Worm (Caenorhabditis elegans) whole organism, L4 larva: ENCODE results near the gene his-39.

Source experiments
- F37D6.2 ChIP-seq: sonication (generic microtip); optimal IDR thresholded peaks from 2 replicates; lab custom pipeline; 2016; ENCODE audit warnings: mild to moderate bottlenecking, missing genetic modification characterization, missing compliant biosample characterization
- R02D3.7 ChIP-seq: fragments of 150-350 bp; sonication (generic microtip); optimal IDR thresholded peaks from 3 replicates; lab custom pipeline; 2014; ENCODE audit warnings: missing biosample characterization, missing genetic modification characterization
- T26A8.4 ChIP-seq: fragments of 200-800 bp; sonication (Bioruptor generic); IDR thresholded peaks from 2 replicates; pipeline ENCODE4 v1.3.6; 2022; ENCODE audit warnings: missing genetic modification characterization, missing compliant biosample characterization
- Y75B8A.6 ChIP-seq: fragments of 200-800 bp; sonication (Bioruptor generic); IDR thresholded peaks from 2 replicates; pipeline ENCODE4 v1.3.6; 2022; ENCODE audit warnings: missing genetic modification reagents, missing genetic modification characterization, missing compliant biosample characterization
- ZK546.5 ChIP-seq, 2 experiments: sonication (generic microtip); optimal IDR thresholded peaks; 2 replicates each; lab custom pipeline; 2017; ENCODE audit warnings: missing biosample characterization in 2 of 2, missing genetic modification characterization in 2 of 2
- aha-1 ChIP-seq: fragments of 150-350 bp; peaks from one replicate; lab custom pipeline; 2014; ENCODE audit warnings: missing biosample characterization, missing genetic modification characterization
- ceh-32 ChIP-seq: sonication (generic microtip); optimal IDR thresholded peaks from 2 replicates; lab custom pipeline; 2016; ENCODE audit warnings: mild to moderate bottlenecking, missing genetic modification characterization, missing compliant biosample characterization; ENCODE audit not compliant: poor library complexity
- daf-16 ChIP-seq, 3 experiments: sonication (generic microtip); optimal IDR thresholded peaks; 2 replicates each; lab custom pipeline; 2016 to 2017; ENCODE audit warnings: missing genetic modification characterization in 3 of 3, missing genetic modification reagents in 3 of 3, mild to moderate bottlenecking in 2 of 3, missing compliant biosample characterization in 2 of 3, missing biosample characterization in 1 of 3, moderate library complexity in 1 of 3
- dmd-6 ChIP-seq: fragments of 200-800 bp; sonication (Bioruptor generic); IDR thresholded peaks from 2 replicates; pipeline ENCODE4 v1.3.6; 2022; ENCODE audit warnings: missing genetic modification reagents, missing genetic modification characterization, missing compliant biosample characterization
- dpl-1 ChIP-seq: fragments of 150-350 bp; optimal IDR thresholded peaks from 2 replicates; lab custom pipeline; 2014; ENCODE audit warnings: missing biosample characterization, missing genetic modification reagents, missing genetic modification characterization
- duxl-1 ChIP-seq: sonication (generic microtip); optimal IDR thresholded peaks from 2 replicates; lab custom pipeline; 2016; ENCODE audit warnings: mild to moderate bottlenecking, missing genetic modification characterization, moderate library complexity, missing compliant biosample characterization; ENCODE audit not compliant: poor library complexity
- hlh-11 ChIP-seq: fragments of 200-800 bp; sonication (Bioruptor generic); optimal IDR thresholded peaks from 2 replicates; lab custom pipeline; 2018; ENCODE audit warnings: mild to moderate bottlenecking, missing genetic modification characterization, missing compliant biosample characterization
- hlh-30 ChIP-seq: sonication (generic microtip); optimal IDR thresholded peaks from 2 replicates; lab custom pipeline; 2017; ENCODE audit warnings: antibody characterized with exemption, mild to moderate bottlenecking, missing genetic modification characterization, missing compliant biosample characterization; ENCODE audit not compliant: insufficient read depth
- hmg-1.1 ChIP-seq: fragments of 200-800 bp; sonication (Bioruptor generic); IDR thresholded peaks from 2 replicates; pipeline ENCODE4 v1.3.6; 2022; ENCODE audit warnings: missing genetic modification reagents, missing genetic modification characterization, missing compliant biosample characterization
- jun-1 ChIP-seq: fragments of 150-350 bp; optimal IDR thresholded peaks from 2 replicates; lab custom pipeline; 2014; ENCODE audit warnings: missing biosample characterization, missing genetic modification reagents, missing genetic modification characterization
- lin-29 ChIP-seq: fragments of 200-800 bp; sonication (Bioruptor generic); IDR thresholded peaks from 2 replicates; pipeline ENCODE4 v1.3.6; 2022; ENCODE audit warnings: missing genetic modification reagents, missing genetic modification characterization, missing compliant biosample characterization
- lsy-2 ChIP-seq, 2 experiments: fragments of 150-350 bp in 1 of 2; sonication (generic microtip) in 1 of 2; optimal IDR thresholded peaks; 2 replicates each; lab custom pipeline; 2014 to 2017; ENCODE audit warnings: missing biosample characterization in 2 of 2, missing genetic modification characterization in 2 of 2
- mdl-1 ChIP-seq, 2 experiments: fragments of 150-350 bp in 1 of 2; sonication (generic microtip) in 1 of 2; optimal IDR thresholded peaks; 2 replicates each; lab custom pipeline; 2014 to 2017; ENCODE audit warnings: missing biosample characterization in 2 of 2, missing genetic modification characterization in 2 of 2
- mep-1 ChIP-seq: fragments of 150-350 bp; sonication (generic microtip); optimal IDR thresholded peaks from 3 replicates; lab custom pipeline; 2014; ENCODE audit warnings: missing biosample characterization, missing genetic modification characterization
- mes-2 ChIP-seq: sonication (generic microtip); optimal IDR thresholded peaks from 2 replicates; lab custom pipeline; 2016; ENCODE audit warnings: missing genotype, mild to moderate bottlenecking, missing genetic modification characterization, missing compliant biosample characterization; ENCODE audit not compliant: poor library complexity, severe bottlenecking
- mxl-2 ChIP-seq: fragments of 200-800 bp; sonication (Bioruptor generic); conservative IDR thresholded peaks from 2 replicates; pipeline ENCODE4 v1.3.6; 2022; ENCODE audit warnings: missing genetic modification reagents, missing genetic modification characterization, missing compliant biosample characterization
- nhr-11 ChIP-seq: fragments of 150-350 bp; optimal IDR thresholded peaks from 2 replicates; lab custom pipeline; 2014; ENCODE audit warnings: missing biosample characterization, missing genetic modification characterization
- nhr-25 ChIP-seq: sonication (generic microtip); optimal IDR thresholded peaks from 2 replicates; lab custom pipeline; 2017; ENCODE audit warnings: missing genetic modification characterization, mild to moderate bottlenecking, missing compliant biosample characterization, antibody characterized with exemption, moderate library complexity, borderline replicate concordance; ENCODE audit not compliant: insufficient read depth
- nhr-28 ChIP-seq: fragments of 150-350 bp; optimal IDR thresholded peaks from 2 replicates; lab custom pipeline; 2014; ENCODE audit warnings: missing biosample characterization, missing genetic modification characterization
- nhr-42 ChIP-seq: fragments of 200-800 bp; sonication (Bioruptor generic); IDR thresholded peaks from 2 replicates; pipeline ENCODE4 v1.3.6; 2022; ENCODE audit warnings: missing genetic modification characterization, missing compliant biosample characterization
- rbr-2 ChIP-seq: sonication (generic microtip); optimal IDR thresholded peaks from 2 replicates; lab custom pipeline; 2016; ENCODE audit warnings: missing genotype, missing genetic modification characterization, missing compliant biosample characterization
- skn-1 ChIP-seq: fragments of 150-350 bp; optimal IDR thresholded peaks from 2 replicates; lab custom pipeline; 2014; ENCODE audit warnings: missing biosample characterization, missing genetic modification characterization
- spr-3 ChIP-seq: fragments of 200-800 bp; sonication (Bioruptor generic); optimal IDR thresholded peaks from 2 replicates; lab custom pipeline; 2018; ENCODE audit warnings: mild to moderate bottlenecking, missing genetic modification characterization, missing compliant biosample characterization
- unc-62 ChIP-seq, 3 experiments: fragments of 150-350 bp in 1 of 3; sonication (generic microtip); optimal IDR thresholded peaks in 2 of 3; peaks in 1 of 3; 1 replicate in 1 of 3; 2 replicates in 2 of 3; lab custom pipeline; 2014 to 2017; ENCODE audit warnings: missing biosample characterization in 3 of 3, missing genetic modification characterization in 3 of 3, missing genetic modification reagents in 3 of 3, missing genotype in 1 of 3
- vab-7 ChIP-seq: fragments of 200-800 bp; sonication (Bioruptor generic); IDR thresholded peaks from 2 replicates; pipeline ENCODE4 v1.3.6; 2022; ENCODE audit warnings: missing genetic modification reagents, missing genetic modification characterization, missing compliant biosample characterization
- zip-2 ChIP-seq: fragments of 150-350 bp; optimal IDR thresholded peaks from 2 replicates; lab custom pipeline; 2014; ENCODE audit warnings: missing biosample characterization, missing genetic modification characterization

The his-39 gene

DNA sequence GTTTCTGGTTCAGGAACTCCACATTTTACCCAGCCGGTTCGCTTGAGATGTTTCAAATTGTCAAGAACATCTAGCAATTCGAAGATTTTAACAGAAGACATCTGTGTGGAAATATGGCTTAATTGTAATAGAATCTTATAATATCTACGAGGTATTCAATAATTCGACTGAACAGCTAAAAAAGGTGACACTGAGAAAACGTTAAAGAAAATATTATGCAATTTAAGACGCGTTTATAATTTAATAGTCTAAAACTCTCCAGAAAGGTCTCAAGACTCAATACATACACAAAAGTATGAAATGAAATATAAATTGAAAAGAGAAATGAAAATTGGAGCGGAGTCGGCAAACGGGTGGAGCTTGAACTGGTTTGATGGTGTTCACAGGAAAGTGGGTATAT, 23.0 kb upstream of the his-39 start, which contains the start of gene F45F2.9:
Gene F45F2.9, minus strand, starts transcription at position 101 of the 400 bp plus-strand sequence.
- TF ChIP-seq R02D3.7 (tag; lab: Kevin White, UChicago) (no peak), nhr-42 (GFP tag; lab: Robert Waterston, UW) (no peak), daf-16 (GFP tag; optimal IDR thresholded peaks at IDR 0.05; lab: Kevin White, UChicago) (no peak), daf-16 (tag; optimal IDR thresholded peaks at IDR 0.05; lab: Kevin White, UChicago) (no peak), ZK546.5 (tag; optimal IDR thresholded peaks at IDR 0.05; lab: Kevin White, UChicago) (no peak), hlh-30 (tag; lab: Kevin White, UChicago) (no peak), lsy-2 (tag; optimal IDR thresholded peaks at IDR 0.05; lab: Kevin White, UChicago) (no peak), nhr-25 (no peak), vab-7 (GFP tag; lab: Robert Waterston, UW) (no peak), hlh-11 (tag; lab: Kevin White, UChicago) (no peak), duxl-1 (tag; lab: Kevin White, UChicago) (no peak), mep-1 (tag; lab: Kevin White, UChicago) (no peak), T26A8.4 (GFP tag; lab: Robert Waterston, UW) (no peak), ceh-32 (tag; lab: Kevin White, UChicago) (no peak), mxl-2 (no peak), hmg-1.1 (GFP tag; lab: Robert Waterston, UW) (no peak), Y75B8A.6 (GFP tag; lab: Robert Waterston, UW) (no peak), lin-29 (GFP tag; lab: Robert Waterston, UW) (no peak), aha-1 (tag; lab: Kevin White, UChicago) (no peak), F37D6.2 (tag; lab: Kevin White, UChicago) (no peak)
- TF ChIP-seq, all 104 proteins: peak for 0

DNA sequence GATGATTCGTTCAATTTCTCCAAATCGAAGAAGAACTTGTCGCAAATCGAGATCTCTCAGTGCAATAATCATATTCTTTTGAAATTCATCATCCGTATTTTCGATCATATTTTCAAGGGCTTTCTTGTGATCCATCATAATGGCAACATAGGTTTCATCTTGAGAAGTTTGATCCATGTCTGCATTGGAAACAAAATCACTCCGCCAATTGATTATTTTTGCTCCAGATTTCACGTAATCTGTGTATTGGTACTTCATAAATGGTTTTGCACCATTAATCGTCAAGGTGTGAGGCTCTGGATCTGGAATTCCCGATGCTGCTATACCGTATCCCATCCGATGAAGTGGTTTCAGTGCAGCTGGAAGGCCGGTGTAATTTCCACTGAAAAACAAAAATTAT, 19.9 kb upstream of the his-39 start:
- TF ChIP-seq aha-1 (tag; lab: Kevin White, UChicago) (peak; percentile 96), zip-2 (tag; lab: Kevin White, UChicago) (no peak)

DNA sequence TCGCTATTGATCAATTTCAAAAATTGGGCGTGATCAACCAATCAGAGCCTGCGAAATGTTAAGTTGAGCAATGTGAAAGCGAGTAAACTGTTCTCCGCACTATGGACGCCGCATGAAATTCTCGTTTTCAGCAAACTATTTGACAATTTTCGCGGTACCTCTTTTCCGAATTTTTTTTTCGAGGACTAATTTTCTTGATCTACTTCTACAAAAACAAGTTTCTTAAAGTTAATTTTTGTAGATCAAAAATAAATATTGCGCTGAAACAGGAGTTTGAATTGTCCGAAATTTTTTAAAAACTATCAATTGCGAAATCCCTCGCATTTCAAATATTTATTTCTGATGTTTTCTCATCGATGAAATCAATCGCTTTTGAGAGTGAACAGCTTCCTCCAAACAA, 18.6 kb upstream of the his-39 start:
- TF ChIP-seq unc-62 (GFP tag; optimal IDR thresholded peaks at IDR 0.05 in 1 of 2; lab: Kevin White, UChicago) (peak in 1 of 2 experiments; percentile 82), unc-62 (tag; optimal IDR thresholded peaks at IDR 0.05; lab: Kevin White, UChicago) (no peak), jun-1 (no peak)

DNA sequence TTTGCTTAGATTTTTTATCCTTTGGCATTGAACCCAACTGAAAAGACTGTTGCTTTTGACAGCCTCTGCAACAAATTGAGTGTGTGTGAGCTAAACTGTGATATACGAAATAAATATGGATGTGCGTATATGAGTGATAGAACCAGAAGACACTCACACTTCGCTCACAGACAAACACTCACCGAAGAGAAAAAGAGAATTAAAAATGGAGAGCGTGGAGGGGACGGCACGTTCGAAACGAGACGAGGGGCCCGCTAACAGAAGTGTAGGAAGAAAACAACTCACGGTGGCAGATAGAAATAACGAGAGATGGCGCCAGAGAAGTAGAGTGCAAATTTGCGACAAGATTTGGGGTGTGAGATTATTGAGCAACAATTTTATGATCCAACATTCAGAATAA, 18.0 kb upstream of the his-39 start:
- TF ChIP-seq aha-1 (tag; lab: Kevin White, UChicago) (peak; percentile 93), unc-62 (GFP tag; optimal IDR thresholded peaks at IDR 0.05 in 1 of 2; lab: Kevin White, UChicago) (peak in 1 of 2 experiments; percentile 97), unc-62 (tag; optimal IDR thresholded peaks at IDR 0.05; lab: Kevin White, UChicago) (no peak), mes-2 (peak; percentile 39), F37D6.2 (tag; lab: Kevin White, UChicago) (no peak), spr-3 (GFP tag; lab: Kevin White, UChicago) (no peak), mdl-1 (tag; optimal IDR thresholded peaks at IDR 0.05; lab: Kevin White, UChicago) (peak in 1 of 2 experiments; percentile 53), dpl-1 (GFP tag; lab: Kevin White, UChicago) (peak; percentile 18), nhr-11 (tag; lab: Kevin White, UChicago) (peak; percentile 44), nhr-28 (peak; percentile 11), rbr-2 (tag; lab: Kevin White, UChicago) (peak; percentile 59), dmd-6 (GFP tag; lab: Robert Waterston, UW) (0 out of 2 replicates have a peak, but pooled peaks have one; percentile 14), skn-1 (tag; lab: Kevin White, UChicago) (no peak), hmg-1.1 (GFP tag; lab: Robert Waterston, UW) (peak; percentile 49; the same call in 1 of the 2 replicates)
- TF ChIP-seq, all 104 proteins: peak for 10
